Fruit fly (Drosophila melanogaster): Measurements from ENCODE around the gene CG33170.

The CG33170 gene

dm6 chr3L:22890024-22890423 lies 25.6 kb downstream of the CG33170 start (continued):
- TF ChIP-seq crc (GFP tag; optimal IDR thresholded peaks at IDR 0.05) (no peak), CG17612 (GFP tag; IDR thresholded peaks at IDR 0.05) (no peak), Mad (GFP tag; optimal IDR thresholded peaks at IDR 0.05) (no peak), corto (GFP tag; optimal IDR thresholded peaks at IDR 0.05) (no peak), Vsx1 (GFP tag; optimal IDR thresholded peaks at IDR 0.05) (peak; percentile 33), CG6683 (GFP tag; optimal IDR thresholded peaks at IDR 0.05) (no peak), Jarid2 (GFP tag; optimal IDR thresholded peaks at IDR 0.05) (no peak), Rfx (GFP tag; IDR thresholded peaks at IDR 0.05) (no peak), CG30431 (GFP tag; optimal IDR thresholded peaks at IDR 0.05) (no peak), CG7786 (GFP tag; optimal IDR thresholded peaks at IDR 0.05) (no peak), toy (GFP tag; IDR thresholded peaks at IDR 0.05) (no peak), CG4282 (GFP tag; optimal IDR thresholded peaks at IDR 0.05) (no peak), CG4730 (GFP tag; IDR thresholded peaks at IDR 0.05) (no peak), CG32532 (GFP tag; IDR thresholded peaks at IDR 0.05) (no peak), sd (tag; optimal IDR thresholded peaks at IDR 0.05) (peak; percentile 75), CG11093 (GFP tag; IDR thresholded peaks at IDR 0.05) (no peak), CG18011 (GFP tag; optimal IDR thresholded peaks at IDR 0.05) (no peak), repo (GFP tag; optimal IDR thresholded peaks at IDR 0.05) (no peak), CG17829 (tag; optimal IDR thresholded peaks at IDR 0.05) (no peak), CG6854 (GFP tag; optimal IDR thresholded peaks at IDR 0.05) (no peak), zfh2 (GFP tag; optimal IDR thresholded peaks at IDR 0.05) (no peak), bigmax (GFP tag; optimal IDR thresholded peaks at IDR 0.05) (no peak), D19B (GFP tag; optimal IDR thresholded peaks at IDR 0.05) (no peak), sug (tag; optimal IDR thresholded peaks at IDR 0.05) (peak; percentile 81), Pdp1 (GFP tag; optimal IDR thresholded peaks at IDR 0.05) (no peak), CG34376 (GFP tag; optimal IDR thresholded peaks at IDR 0.05) (peak; percentile 58), Hr78 (GFP tag; optimal IDR thresholded peaks at IDR 0.05) (peak in 1 of 2 experiments; percentile 79), sqz (GFP tag; optimal IDR thresholded peaks at IDR 0.05) (no peak), Aef1 (GFP tag; IDR thresholded peaks at IDR 0.05) (no peak), phol (tag; optimal IDR thresholded peaks at IDR 0.05) (no peak), ttk (GFP tag; IDR thresholded peaks at IDR 0.05) (no peak), Hey (tag; optimal IDR thresholded peaks at IDR 0.05) (peak; percentile 99), CG5953 (GFP tag; IDR thresholded peaks at IDR 0.05) (no peak), CG11695 (GFP tag; IDR thresholded peaks at IDR 0.05) (no peak), btn (GFP tag; optimal IDR thresholded peaks at IDR 0.05) (no peak), CG16863 (GFP tag; optimal IDR thresholded peaks at IDR 0.05) (no peak), grn (GFP tag; optimal IDR thresholded peaks at IDR 0.05) (peak; percentile 85), Neu2 (GFP tag; optimal IDR thresholded peaks at IDR 0.05; ENCODE audit: borderline replicate concordance) (no peak), so (GFP tag; IDR thresholded peaks at IDR 0.05) (no peak), sim (GFP tag; IDR thresholded peaks at IDR 0.05) (no peak), zf30C (GFP tag; optimal IDR thresholded peaks at IDR 0.05) (no peak), schlank (tag; optimal IDR thresholded peaks at IDR 0.05) (no peak), H15 (GFP tag; IDR thresholded peaks at IDR 0.05) (no peak), CG4617 (GFP tag; optimal IDR thresholded peaks at IDR 0.05; ENCODE audit: borderline replicate concordance) (no peak), CG43689 (GFP tag; IDR thresholded peaks at IDR 0.05) (no peak), pan (optimal IDR thresholded peaks at IDR 0.05) (no peak), pan (GFP tag; optimal IDR thresholded peaks at IDR 0.05 in 1 of 2, IDR thresholded peaks at IDR 0.05 in 1 of 2) (no peak)

Data from whole organism, embryonic.